Fruit fly (Drosophila melanogaster): ENCODE measurements around the gene Reph.

Reph gene

dm6 chr2L:3789290-3790067, 13.9 kb upstream of the Reph start:
- peak; percentile 44 for TF ChIP-seq ovo (GFP tag; optimal IDR thresholded peaks at IDR 0.05)
- no peak for TF ChIP-seq tj (GFP tag; optimal IDR thresholded peaks at IDR 0.05)
- peak; percentile 34 for TF ChIP-seq CG7101 (tag; optimal IDR thresholded peaks at IDR 0.05)
- TF ChIP-seq toe (GFP tag; optimal IDR thresholded peaks at IDR 0.05), result no peak
- TF ChIP-seq Hr96 (GFP tag; optimal IDR thresholded peaks at IDR 0.05), result no peak
- TF ChIP-seq CG1620 (GFP tag; optimal IDR thresholded peaks at IDR 0.05), result no peak
- TF ChIP-seq Mnt (GFP tag; optimal IDR thresholded peaks at IDR 0.05), result no peak
- TF ChIP-seq bab1 (GFP tag; optimal IDR thresholded peaks at IDR 0.05), result no peak

dm6 chr2L:3791629-3792028, 11.7 kb upstream of the Reph start:
- TF ChIP-seq ovo (GFP tag; optimal IDR thresholded peaks at IDR 0.05) (peak; percentile 2), cic (GFP tag; optimal IDR thresholded peaks at IDR 0.05) (peak; percentile 87), CG12768 (GFP tag; optimal IDR thresholded peaks at IDR 0.05) (peak; percentile 69), CG7101 (tag; optimal IDR thresholded peaks at IDR 0.05) (peak; percentile 43), CG33017 (tag; optimal IDR thresholded peaks at IDR 0.05) (peak; percentile 47), CG11617 (GFP tag; optimal IDR thresholded peaks at IDR 0.05) (no peak), toe (GFP tag; optimal IDR thresholded peaks at IDR 0.05) (no peak), CG7045 (GFP tag; optimal IDR thresholded peaks at IDR 0.05) (peak; percentile 16), kay (GFP tag; ENCODE audit: borderline replicate concordance) (peak; percentile 93)

- peak; percentile 78 for TF ChIP-seq Crg-1 (GFP tag; optimal IDR thresholded peaks at IDR 0.05)
- TF ChIP-seq pad (GFP tag; optimal IDR thresholded peaks at IDR 0.05), result peak; percentile 62
- TF ChIP-seq CG7045 (GFP tag; optimal IDR thresholded peaks at IDR 0.05), result peak; percentile 75
- TF ChIP-seq toe (GFP tag; optimal IDR thresholded peaks at IDR 0.05), result peak; percentile 77
- peak; percentile 91 for TF ChIP-seq bab1 (GFP tag; optimal IDR thresholded peaks at IDR 0.05)
- TF ChIP-seq kay (GFP tag; ENCODE audit: borderline replicate concordance), result peak; percentile 95
- TF ChIP-seq Hr96 (GFP tag; optimal IDR thresholded peaks at IDR 0.05), result peak; percentile 77
- peak; percentile 78 for TF ChIP-seq CG14711 (tag; optimal IDR thresholded peaks at IDR 0.05)
- TF ChIP-seq tj (GFP tag; optimal IDR thresholded peaks at IDR 0.05), result peak; percentile 93
- peak; percentile 52 for TF ChIP-seq Clk (GFP tag; optimal IDR thresholded peaks at IDR 0.05)
- TF ChIP-seq Mnt (GFP tag; optimal IDR thresholded peaks at IDR 0.05), result peak; percentile 56
- TF ChIP-seq CG11617 (GFP tag; optimal IDR thresholded peaks at IDR 0.05), result peak; percentile 82
- peak; percentile 83 for TF ChIP-seq CG12768 (GFP tag; optimal IDR thresholded peaks at IDR 0.05)
- peak; percentile 93 for TF ChIP-seq CG7101 (tag; optimal IDR thresholded peaks at IDR 0.05)
- no peak for TF ChIP-seq cic (GFP tag; optimal IDR thresholded peaks at IDR 0.05)
- no peak for TF ChIP-seq cnc (optimal IDR thresholded peaks at IDR 0.05)
- peak; percentile 81 for TF ChIP-seq CG5204 (GFP tag; optimal IDR thresholded peaks at IDR 0.05)
- peak; percentile 87 for TF ChIP-seq CG33017 (tag; optimal IDR thresholded peaks at IDR 0.05)
- peak; percentile 65 for TF ChIP-seq CG1620 (GFP tag; optimal IDR thresholded peaks at IDR 0.05)
- peak; percentile 71 for TF ChIP-seq ovo (GFP tag; optimal IDR thresholded peaks at IDR 0.05)
Observed at dm6 chr2L:3802818-3803456, 408 bp upstream of the Reph start.

- TF ChIP-seq Hr96 (GFP tag; optimal IDR thresholded peaks at IDR 0.05), result peak; percentile 97
- TF ChIP-seq CG11617 (GFP tag; optimal IDR thresholded peaks at IDR 0.05), result peak; percentile 79
- TF ChIP-seq CG12768 (GFP tag; optimal IDR thresholded peaks at IDR 0.05), result peak; percentile 97
- TF ChIP-seq Crg-1 (GFP tag; optimal IDR thresholded peaks at IDR 0.05), result peak; percentile 39
- TF ChIP-seq ovo (GFP tag; optimal IDR thresholded peaks at IDR 0.05), result peak; percentile 52
- TF ChIP-seq CG7045 (GFP tag; optimal IDR thresholded peaks at IDR 0.05), result peak; percentile 97
- TF ChIP-seq CG14711 (tag; optimal IDR thresholded peaks at IDR 0.05), result peak; percentile 94
- TF ChIP-seq kay (GFP tag; ENCODE audit: borderline replicate concordance), result peak; percentile 76
- peak; percentile 60 for TF ChIP-seq tj (GFP tag; optimal IDR thresholded peaks at IDR 0.05)
- TF ChIP-seq CG33017 (tag; optimal IDR thresholded peaks at IDR 0.05), result peak; percentile 97
- peak; percentile 89 for TF ChIP-seq Clk (GFP tag; optimal IDR thresholded peaks at IDR 0.05)
- TF ChIP-seq toe (GFP tag; optimal IDR thresholded peaks at IDR 0.05), result peak; percentile 91
- no peak for TF ChIP-seq cnc (optimal IDR thresholded peaks at IDR 0.05)
- TF ChIP-seq bab1 (GFP tag; optimal IDR thresholded peaks at IDR 0.05), result peak; percentile 92
- TF ChIP-seq CG7101 (tag; optimal IDR thresholded peaks at IDR 0.05), result peak; percentile 95
- TF ChIP-seq Mnt (GFP tag; optimal IDR thresholded peaks at IDR 0.05), result peak; percentile 79
- TF ChIP-seq cic (GFP tag; optimal IDR thresholded peaks at IDR 0.05), result peak; percentile 85
- peak; percentile 95 for TF ChIP-seq CG5204 (GFP tag; optimal IDR thresholded peaks at IDR 0.05)
- peak; percentile 78 for TF ChIP-seq pad (GFP tag; optimal IDR thresholded peaks at IDR 0.05)
- TF ChIP-seq CG1620 (GFP tag; optimal IDR thresholded peaks at IDR 0.05), result peak; percentile 72
Observed at dm6 chr2L:3804641-3805273, 1.4 kb downstream of the Reph start.

- TF ChIP-seq CG7045 (GFP tag; optimal IDR thresholded peaks at IDR 0.05) (peak; percentile 14), CG14711 (tag; optimal IDR thresholded peaks at IDR 0.05) (peak; percentile 52), Hr96 (GFP tag; optimal IDR thresholded peaks at IDR 0.05) (no peak), kay (GFP tag; ENCODE audit: borderline replicate concordance) (peak; percentile 65)
Observed at dm6 chr2L:3805274-3806196, 2.2 kb downstream of the Reph start.
